Fruit fly (Drosophila melanogaster): Measurements from ENCODE around the gene CG17233.
A peak's percentile ranks its signal among the peaks of the same experiment; 100 is the strongest.

Gene CG17233

dm6 chr3L:20275235-20275634 lies 33.5 kb upstream of the CG17233 start, which contains the start of gene CG17122:
Gene CG17122 (minus strand): TSS chr3L:20275335.
- TF ChIP-seq sv (GFP tag; optimal IDR thresholded peaks at IDR 0.05): no peak
- TF ChIP-seq Hr78 (GFP tag; optimal IDR thresholded peaks at IDR 0.05): no peak
- TF ChIP-seq GATAd (GFP tag; optimal IDR thresholded peaks at IDR 0.05): no peak
- TF ChIP-seq Jra (GFP tag; optimal IDR thresholded peaks at IDR 0.05): no peak
- TF ChIP-seq br (GFP tag; optimal IDR thresholded peaks at IDR 0.05): no peak
- no peak for TF ChIP-seq Hr83 (GFP tag; optimal IDR thresholded peaks at IDR 0.05; ENCODE audit: poor library complexity, severe bottlenecking)
- TF ChIP-seq Myc (optimal IDR thresholded peaks at IDR 0.05): no peak
- no peak for TF ChIP-seq Rel (GFP tag; optimal IDR thresholded peaks at IDR 0.05)
- no peak for TF ChIP-seq Rel (tag; optimal IDR thresholded peaks at IDR 0.05)
- no peak for TF ChIP-seq sage (GFP tag; optimal IDR thresholded peaks at IDR 0.05)
- no peak for TF ChIP-seq jim (GFP tag; optimal IDR thresholded peaks at IDR 0.05)
- TF ChIP-seq OdsH (GFP tag; optimal IDR thresholded peaks at IDR 0.05): no peak
- no peak for TF ChIP-seq Vsx2 (GFP tag; optimal IDR thresholded peaks at IDR 0.05; ENCODE audit: partially characterized antibody)
- no peak for TF ChIP-seq Dif (GFP tag; optimal IDR thresholded peaks at IDR 0.05; ENCODE audit: partially characterized antibody)
- TF ChIP-seq HLH106 (tag; optimal IDR thresholded peaks at IDR 0.05): no peak
- TF ChIP-seq ey (GFP tag; optimal IDR thresholded peaks at IDR 0.05): no peak

- no peak for TF ChIP-seq h (GFP tag; optimal IDR thresholded peaks at IDR 0.05)
- no peak for TF ChIP-seq woc (GFP tag; optimal IDR thresholded peaks at IDR 0.05)
- TF ChIP-seq dsf (GFP tag; optimal IDR thresholded peaks at IDR 0.05; ENCODE audit: borderline replicate concordance): no peak
- no peak for TF ChIP-seq Rel (GFP tag; optimal IDR thresholded peaks at IDR 0.05)
- no peak for TF ChIP-seq Rel (tag; optimal IDR thresholded peaks at IDR 0.05)
- no peak for TF ChIP-seq fru (GFP tag; optimal IDR thresholded peaks at IDR 0.05)
- TF ChIP-seq Abd-B (GFP tag; optimal IDR thresholded peaks at IDR 0.05): no peak
- no peak for TF ChIP-seq Hr83 (GFP tag; optimal IDR thresholded peaks at IDR 0.05; ENCODE audit: poor library complexity, severe bottlenecking)
- TF ChIP-seq OdsH (GFP tag; optimal IDR thresholded peaks at IDR 0.05): no peak
- TF ChIP-seq Mio (GFP tag; optimal IDR thresholded peaks at IDR 0.05): no peak
- no peak for TF ChIP-seq br (GFP tag; optimal IDR thresholded peaks at IDR 0.05)
These were observed 23.8 kb upstream of the CG17233 start, which contains the start of gene CG32228 for dm6 chr3L:20265514-20265913. Gene CG32228 (plus strand): TSS chr3L:20265814.

- TF ChIP-seq sv (GFP tag; optimal IDR thresholded peaks at IDR 0.05) (peak; percentile 82), Jra (GFP tag; optimal IDR thresholded peaks at IDR 0.05) (peak; percentile 32), CrebA (GFP tag; optimal IDR thresholded peaks at IDR 0.05; ENCODE audit: borderline replicate concordance) (peak; percentile 48), CG32264 (GFP tag; optimal IDR thresholded peaks at IDR 0.05) (peak; percentile 83), Rel (GFP tag; optimal IDR thresholded peaks at IDR 0.05) (no peak), Rel (tag; optimal IDR thresholded peaks at IDR 0.05) (peak; percentile 54), dsf (GFP tag; optimal IDR thresholded peaks at IDR 0.05; ENCODE audit: borderline replicate concordance) (no peak), Vsx2 (GFP tag; optimal IDR thresholded peaks at IDR 0.05; ENCODE audit: partially characterized antibody) (no peak), OdsH (GFP tag; optimal IDR thresholded peaks at IDR 0.05) (peak; percentile 85), brk (GFP tag; optimal IDR thresholded peaks at IDR 0.05) (peak; percentile 67), Hnf4 (GFP tag; optimal IDR thresholded peaks at IDR 0.05) (peak; percentile 88), sage (GFP tag; optimal IDR thresholded peaks at IDR 0.05) (peak; percentile 82), N (GFP tag; optimal IDR thresholded peaks at IDR 0.05) (no peak), Dfd (GFP tag; optimal IDR thresholded peaks at IDR 0.05) (no peak), GATAd (GFP tag; optimal IDR thresholded peaks at IDR 0.05) (peak; percentile 42), ey (GFP tag; optimal IDR thresholded peaks at IDR 0.05) (peak; percentile 91), lola (GFP tag; optimal IDR thresholded peaks at IDR 0.05) (no peak), Hr83 (GFP tag; optimal IDR thresholded peaks at IDR 0.05; ENCODE audit: poor library complexity, severe bottlenecking) (peak; percentile 6), Dif (GFP tag; optimal IDR thresholded peaks at IDR 0.05; ENCODE audit: partially characterized antibody) (no peak), CG9705 (GFP tag; optimal IDR thresholded peaks at IDR 0.05) (peak; percentile 67), usp (GFP tag; optimal IDR thresholded peaks at IDR 0.05) (no peak), Sp1 (GFP tag; optimal IDR thresholded peaks at IDR 0.05) (peak; percentile 83), br (GFP tag; optimal IDR thresholded peaks at IDR 0.05) (peak; percentile 86), Abd-B (GFP tag; optimal IDR thresholded peaks at IDR 0.05) (no peak), pan (optimal IDR thresholded peaks at IDR 0.05) (no peak), dl (GFP tag; optimal IDR thresholded peaks at IDR 0.05; ENCODE audit: insufficient read depth in 1 of 2, partially characterized antibody in 2 of 2) (no peak), psq (GFP tag; optimal IDR thresholded peaks at IDR 0.05) (peak; percentile 74), woc (GFP tag; optimal IDR thresholded peaks at IDR 0.05) (peak; percentile 68), Hr78 (GFP tag; optimal IDR thresholded peaks at IDR 0.05) (no peak), foxo (GFP tag; optimal IDR thresholded peaks at IDR 0.05) (peak; percentile 30 to 93), fru (GFP tag; optimal IDR thresholded peaks at IDR 0.05) (peak; percentile 91), tai (GFP tag; optimal IDR thresholded peaks at IDR 0.05) (peak; percentile 81), jim (GFP tag; optimal IDR thresholded peaks at IDR 0.05) (no peak), dmrt93B (GFP tag; optimal IDR thresholded peaks at IDR 0.05) (peak; percentile 85), Mio (GFP tag; optimal IDR thresholded peaks at IDR 0.05) (peak; percentile 27), rgr (GFP tag; optimal IDR thresholded peaks at IDR 0.05) (peak; percentile 90), h (GFP tag; optimal IDR thresholded peaks at IDR 0.05) (peak; percentile 94), Myc (optimal IDR thresholded peaks at IDR 0.05) (no peak), HLH106 (tag; optimal IDR thresholded peaks at IDR 0.05) (peak; percentile 93)
These were observed 5.9 kb upstream of the CG17233 start, which contains the start of gene rdgC for dm6 chr3L:20247513-20248173. Gene rdgC (plus strand): TSS chr3L:20248080.
